Fruit fly (Drosophila melanogaster): ENCODE results near the gene Eip74EF.
A peak's percentile ranks its signal among the peaks of the same experiment; 100 is the strongest.

The Eip74EF gene

DNA sequence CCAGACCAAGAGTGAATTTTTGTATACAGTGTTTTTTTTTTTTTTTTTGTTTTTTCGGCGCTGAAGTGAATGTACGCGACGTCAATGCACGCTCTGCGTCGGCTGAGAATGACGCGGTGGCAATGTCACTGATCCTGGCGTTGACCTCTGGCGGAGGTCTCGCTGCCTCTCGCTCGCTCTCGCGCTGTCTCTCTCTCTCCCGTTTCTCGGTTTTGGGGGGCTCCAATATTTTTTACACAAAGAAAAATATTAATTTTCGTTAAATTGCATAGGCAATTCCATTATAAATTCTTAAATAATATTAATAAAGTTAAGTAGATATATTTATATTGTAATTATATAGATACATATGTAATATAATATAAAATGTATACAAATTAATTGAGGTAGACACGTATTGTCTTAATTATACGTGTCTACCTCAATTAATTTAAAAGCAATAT, 5.8 kb downstream of the Eip74EF start:
- TF ChIP-seq Oli (tag; optimal IDR thresholded peaks at IDR 0.05) (peak; percentile 10), cad (GFP tag; optimal IDR thresholded peaks at IDR 0.05) (no peak), CG2712 (tag; optimal IDR thresholded peaks at IDR 0.05) (peak; percentile 49), lov (optimal IDR thresholded peaks at IDR 0.05) (no peak), lov (GFP tag; IDR thresholded peaks at IDR 0.05) (0 out of 3 replicates have a peak, but pooled peaks have one; percentile 14), CG2678 (tag; optimal IDR thresholded peaks at IDR 0.05) (peak; percentile 42), CG18764 (GFP tag; optimal IDR thresholded peaks at IDR 0.05) (no peak), run (tag; optimal IDR thresholded peaks at IDR 0.05) (no peak), CG9876 (GFP tag; optimal IDR thresholded peaks at IDR 0.05) (no peak), p53 (GFP tag; optimal IDR thresholded peaks at IDR 0.05) (no peak), CG17361 (GFP tag; IDR thresholded peaks at IDR 0.05) (peak; percentile 33; the same call in 1 of the 3 replicates), CG7556 (GFP tag; optimal IDR thresholded peaks at IDR 0.05) (peak; percentile 25), Sry-δ (GFP tag; optimal IDR thresholded peaks at IDR 0.05) (no peak), CG18599 (GFP tag; optimal IDR thresholded peaks at IDR 0.05) (peak; percentile 8), CG18262 (tag; optimal IDR thresholded peaks at IDR 0.05) (peak; percentile 12), CG13424 (tag; optimal IDR thresholded peaks at IDR 0.05) (peak; percentile 12), D (optimal IDR thresholded peaks at IDR 0.05) (no peak), D (GFP tag; optimal IDR thresholded peaks at IDR 0.05) (no peak), Awh (GFP tag; IDR thresholded peaks at IDR 0.05) (no peak), jing (GFP tag; optimal IDR thresholded peaks at IDR 0.05) (no peak), Sox100B (GFP tag; optimal IDR thresholded peaks at IDR 0.05) (peak; percentile 20), cg (GFP tag; optimal IDR thresholded peaks at IDR 0.05) (no peak), Ptx1 (GFP tag; IDR thresholded peaks at IDR 0.05) (peak; percentile 59), Hey (tag; optimal IDR thresholded peaks at IDR 0.05) (no peak), Bdp1 (GFP tag; optimal IDR thresholded peaks at IDR 0.05) (no peak), Pdp1 (GFP tag; optimal IDR thresholded peaks at IDR 0.05) (no peak), fd64A (GFP tag; optimal IDR thresholded peaks at IDR 0.05) (no peak), en (GFP tag; optimal IDR thresholded peaks at IDR 0.05) (no peak), CG3281 (GFP tag; optimal IDR thresholded peaks at IDR 0.05) (no peak), dpn (GFP tag; optimal IDR thresholded peaks at IDR 0.05) (peak in 1 of 2 experiments; percentile 8), Ada2b (GFP tag; IDR thresholded peaks at IDR 0.05) (0 out of 2 replicates have a peak, but pooled peaks have one; percentile 11), dmrt99B (tag; optimal IDR thresholded peaks at IDR 0.05) (peak; percentile 21), klu (GFP tag; IDR thresholded peaks at IDR 0.05) (no peak), CG11695 (GFP tag; IDR thresholded peaks at IDR 0.05) (0 out of 3 replicates have a peak, but pooled peaks have one; percentile 66), E2f1 (GFP tag; IDR thresholded peaks at IDR 0.05) (0 out of 2 replicates have a peak, but pooled peaks have one; percentile 28), stc (GFP tag; IDR thresholded peaks at IDR 0.05) (0 out of 2 replicates have a peak, but pooled peaks have one; percentile 4), hkb (optimal IDR thresholded peaks at IDR 0.05) (no peak), hkb (GFP tag; IDR thresholded peaks at IDR 0.05) (no peak), Asciz (GFP tag; optimal IDR thresholded peaks at IDR 0.05) (no peak), fu2 (GFP tag; optimal IDR thresholded peaks at IDR 0.05) (no peak), prd (optimal IDR thresholded peaks at IDR 0.05) (no peak), prd (GFP tag; IDR thresholded peaks at IDR 0.05) (no peak), Med (GFP tag) (peak; percentile 32), CG16815 (GFP tag; optimal IDR thresholded peaks at IDR 0.05) (no peak), CG9437 (GFP tag; optimal IDR thresholded peaks at IDR 0.05) (peak; percentile 20), CG1832 (GFP tag; optimal IDR thresholded peaks at IDR 0.05) (peak; percentile 31), Hmr (GFP tag; optimal IDR thresholded peaks at IDR 0.05) (peak; percentile 18), usp (GFP tag; optimal IDR thresholded peaks at IDR 0.05) (no peak), CG2889 (GFP tag; IDR thresholded peaks at IDR 0.05) (no peak), CG42726 (GFP tag; IDR thresholded peaks at IDR 0.05; ENCODE audit: partially characterized antibody) (no peak), Dip2 (GFP tag; IDR thresholded peaks at IDR 0.05) (no peak), bbx (GFP tag; IDR thresholded peaks at IDR 0.05; ENCODE audit: partially characterized antibody) (no peak)
